Fruit fly (Drosophila melanogaster) whole organism, embryonic: Measurements from ENCODE around the gene CG6055.
A peak's percentile ranks its signal among the peaks of the same experiment; 100 is the strongest.

Source experiments
- Asciz ChIP-seq: fragments of 200-800 bp; sonication (Bioruptor generic); optimal IDR thresholded peaks from 2 replicates; lab custom pipeline; 2017; ENCODE audit warnings: missing biosample characterization, mild to moderate bottlenecking, missing genetic modification characterization, missing genetic modification reagents
- BEAF-32 ChIP-seq: fragments of 200-800 bp; sonication (Bioruptor generic); optimal IDR thresholded peaks from 3 replicates; lab custom pipeline; 2017; ENCODE audit warnings: missing biosample characterization, missing genetic modification characterization, mild to moderate bottlenecking, moderate library complexity, missing genetic modification reagents
- CG10147 ChIP-seq: fragments of 200-800 bp; sonication (Bioruptor generic); optimal IDR thresholded peaks from 2 replicates; lab custom pipeline; 2019; ENCODE audit warnings: missing biosample characterization, mild to moderate bottlenecking, missing genetic modification characterization, moderate library complexity
- CG12104 ChIP-seq: fragments of 200-800 bp; sonication (Bioruptor generic); optimal IDR thresholded peaks from 3 replicates; lab custom pipeline; 2016; ENCODE audit warnings: missing biosample characterization, missing genetic modification characterization
- CG1233 ChIP-seq: fragments of 200-800 bp; sonication (Bioruptor generic); optimal IDR thresholded peaks from 4 replicates; lab custom pipeline; 2018; ENCODE audit warnings: missing biosample characterization, mild to moderate bottlenecking, missing genetic modification characterization
- CG13424 ChIP-seq: fragments of 200-800 bp; sonication (Bioruptor generic); optimal IDR thresholded peaks from 2 replicates; lab custom pipeline; 2019; ENCODE audit warnings: missing biosample characterization, mild to moderate bottlenecking, missing genetic modification characterization, moderate library complexity
- CG15011 ChIP-seq: fragments of 200-800 bp; sonication (Bioruptor generic); optimal IDR thresholded peaks from 3 replicates; lab custom pipeline; 2018; ENCODE audit warnings: missing biosample characterization, mild to moderate bottlenecking, missing genetic modification characterization
- CG15514 ChIP-seq: fragments of 200-800 bp; sonication (Bioruptor generic); optimal IDR thresholded peaks from 3 replicates; lab custom pipeline; 2017; ENCODE audit warnings: missing biosample characterization, missing genetic modification characterization, mild to moderate bottlenecking, moderate library complexity, missing genetic modification reagents
- CG16779 ChIP-seq: fragments of 200-800 bp; sonication (Bioruptor generic); IDR thresholded peaks from 2 replicates; pipeline ENCODE4 v1.3.6; 2022; ENCODE audit warnings: missing biosample characterization, missing genetic modification characterization
- CG17568 ChIP-seq: fragments of 200-800 bp; sonication (Bioruptor generic); optimal IDR thresholded peaks from 2 replicates; lab custom pipeline; 2018; ENCODE audit warnings: missing biosample characterization, mild to moderate bottlenecking, missing genetic modification characterization, moderate library complexity
- CG2678 ChIP-seq: fragments of 200-800 bp; sonication (Bioruptor generic); optimal IDR thresholded peaks from 3 replicates; lab custom pipeline; 2019; ENCODE audit warnings: missing biosample characterization, mild to moderate bottlenecking, missing genetic modification characterization, moderate library complexity
- CG33557 ChIP-seq: fragments of 200-800 bp; sonication (Bioruptor generic); optimal IDR thresholded peaks from 2 replicates; lab custom pipeline; 2019; ENCODE audit warnings: missing biosample characterization, mild to moderate bottlenecking, missing genetic modification characterization, moderate library complexity
- CG4360 ChIP-seq: fragments of 200-800 bp; sonication (Bioruptor generic); IDR thresholded peaks from 2 replicates; pipeline ENCODE4 v1.3.6; 2022; ENCODE audit warnings: missing biosample characterization, missing genetic modification characterization
- CG6854 ChIP-seq: fragments of 200-800 bp; sonication (Bioruptor generic); optimal IDR thresholded peaks from 3 replicates; lab custom pipeline; 2017; ENCODE audit warnings: missing biosample characterization, mild to moderate bottlenecking, missing genetic modification characterization
- CG7839 ChIP-seq: fragments of 200-800 bp; sonication (Bioruptor generic); optimal IDR thresholded peaks from 3 replicates; lab custom pipeline; 2018; ENCODE audit warnings: missing biosample characterization, mild to moderate bottlenecking, missing genetic modification characterization, moderate library complexity
- CG9876 ChIP-seq: fragments of 200-800 bp; sonication (Bioruptor generic); optimal IDR thresholded peaks from 2 replicates; lab custom pipeline; 2016; ENCODE audit warnings: missing biosample characterization, missing genetic modification characterization
- CHES-1-like ChIP-seq: fragments of 200-800 bp; sonication (Bioruptor generic); optimal IDR thresholded peaks from 2 replicates; lab custom pipeline; 2016; ENCODE audit warnings: missing biosample characterization, missing genetic modification characterization
- CkIIα-i1 ChIP-seq: fragments of 200-800 bp; sonication (Bioruptor generic); IDR thresholded peaks from 2 replicates; pipeline ENCODE4 v1.3.6; 2022; ENCODE audit warnings: missing biosample characterization, missing genetic modification characterization
- D19A ChIP-seq: fragments of 200-800 bp; optimal IDR thresholded peaks from 3 replicates; lab custom pipeline; 2019; ENCODE audit warnings: missing biosample characterization, mild to moderate bottlenecking, missing genetic modification characterization, moderate library complexity
- E2f2 ChIP-seq: fragments of 200-800 bp; sonication (Bioruptor generic); IDR thresholded peaks from 2 replicates; pipeline ENCODE4 v1.3.6; 2022; ENCODE audit warnings: missing biosample characterization, missing genetic modification characterization
- Elba2 ChIP-seq: fragments of 200-800 bp; sonication (Bioruptor generic); optimal IDR thresholded peaks from 3 replicates; lab custom pipeline; 2016; ENCODE audit warnings: missing biosample characterization, missing genetic modification characterization
- Hr78 ChIP-seq, 2 experiments: fragments of 200-800 bp in 1 of 2; fragments of >200 bp in 1 of 2; sonication (Bioruptor generic) in 1 of 2; optimal IDR thresholded peaks; 2 replicates each; lab custom pipeline; 2017 to 2019; ENCODE audit warnings: missing biosample characterization in 2 of 2, missing genetic modification characterization in 2 of 2, mild to moderate bottlenecking in 1 of 2, moderate library complexity in 1 of 2
- Jarid2 ChIP-seq: fragments of 200-800 bp; sonication (Bioruptor generic); optimal IDR thresholded peaks from 3 replicates; lab custom pipeline; 2017; ENCODE audit warnings: mild to moderate bottlenecking, missing biosample characterization, missing genetic modification reagents, missing genetic modification characterization
- Kr ChIP-seq: fragments of 200-800 bp; sonication (Bioruptor generic); optimal IDR thresholded peaks from 2 replicates; lab custom pipeline; 2017; ENCODE audit warnings: missing biosample characterization, mild to moderate bottlenecking, missing genetic modification characterization
- Oli ChIP-seq: fragments of 200-800 bp; sonication (Bioruptor generic); optimal IDR thresholded peaks from 2 replicates; lab custom pipeline; 2018; ENCODE audit warnings: missing biosample characterization, mild to moderate bottlenecking, missing genetic modification characterization, moderate library complexity
- Optix ChIP-seq: fragments of 200-800 bp; sonication (Bioruptor generic); IDR thresholded peaks from 3 replicates; pipeline ENCODE4 v1.3.6; 2022; ENCODE audit warnings: missing biosample characterization, missing genetic modification characterization
- PHDP ChIP-seq: fragments of 200-800 bp; sonication (Bioruptor generic); optimal IDR thresholded peaks from 3 replicates; lab custom pipeline; 2018; ENCODE audit warnings: missing biosample characterization, mild to moderate bottlenecking, missing genetic modification characterization, moderate library complexity
- Ssrp ChIP-seq: fragments of 200-800 bp; sonication (Bioruptor generic); optimal IDR thresholded peaks from 2 replicates; lab custom pipeline; 2018; ENCODE audit warnings: missing biosample characterization, mild to moderate bottlenecking, missing genetic modification characterization, moderate library complexity
- Taf1 ChIP-seq: fragments of 200-800 bp; sonication (Bioruptor generic); IDR thresholded peaks from 2 replicates; pipeline ENCODE4 v1.3.6; 2022; ENCODE audit warnings: missing biosample characterization, missing genetic modification characterization
- Xrp1 ChIP-seq: fragments of 200-800 bp; sonication (Bioruptor generic); IDR thresholded peaks from 2 replicates; pipeline ENCODE4 v1.3.6; 2022; ENCODE audit warnings: missing biosample characterization, missing genetic modification characterization
- YL-1 ChIP-seq: fragments of 200-800 bp; sonication (Bioruptor generic); optimal IDR thresholded peaks from 3 replicates; lab custom pipeline; 2017; ENCODE audit warnings: missing biosample characterization, mild to moderate bottlenecking, missing genetic modification characterization
- ase ChIP-seq: fragments of 200-800 bp; sonication (Bioruptor generic); IDR thresholded peaks from 3 replicates; pipeline ENCODE4 v1.3.6; 2022; ENCODE audit warnings: missing biosample characterization, missing genetic modification characterization
- ash1 ChIP-seq: fragments of 200-800 bp; sonication (Bioruptor generic); optimal IDR thresholded peaks from 2 replicates; lab custom pipeline; 2018; ENCODE audit warnings: missing biosample characterization, mild to moderate bottlenecking, missing genetic modification characterization
- gce ChIP-seq: fragments of 200-800 bp; sonication (Bioruptor generic); IDR thresholded peaks from 3 replicates; pipeline ENCODE4 v1.3.6; 2022; ENCODE audit warnings: missing biosample characterization, missing genetic modification characterization
- gt ChIP-seq: fragments of 200-800 bp; sonication (Bioruptor generic); IDR thresholded peaks from 2 replicates; pipeline ENCODE4 v1.3.6; 2022; ENCODE audit warnings: missing biosample characterization, missing genetic modification characterization
- insv ChIP-seq, 2 experiments: fragments of 200-800 bp; sonication (Bioruptor generic); optimal IDR thresholded peaks; 3 replicates each; lab custom pipeline; 2016 to 2018; ENCODE audit warnings: missing biosample characterization in 2 of 2, missing genetic modification characterization in 2 of 2
- lbe ChIP-seq: fragments of 200-800 bp; sonication (Bioruptor generic); optimal IDR thresholded peaks from 2 replicates; lab custom pipeline; 2016; ENCODE audit warnings: missing biosample characterization, mild to moderate bottlenecking, missing genetic modification characterization
- lmd ChIP-seq: fragments of 200-800 bp; sonication (Bioruptor generic); IDR thresholded peaks from 2 replicates; pipeline ENCODE4 v1.3.6; 2022; ENCODE audit warnings: missing biosample characterization, missing genetic modification characterization
- lov ChIP-seq, 2 experiments: fragments of 200-800 bp in 1 of 2; fragments of >200 bp in 1 of 2; sonication (Bioruptor generic) in 1 of 2; IDR thresholded peaks in 1 of 2; optimal IDR thresholded peaks in 1 of 2; 2 replicates in 1 of 2; 3 replicates in 1 of 2; pipeline versions ENCODE4 v1.3.6 to Lab custom; 2017 to 2022; ENCODE audit warnings: missing biosample characterization in 1 of 2, missing genetic modification characterization in 1 of 2
- nerfin-1 ChIP-seq: fragments of 200-800 bp; sonication (Bioruptor generic); optimal IDR thresholded peaks from 3 replicates; lab custom pipeline; 2019; ENCODE audit warnings: missing biosample characterization, mild to moderate bottlenecking, missing genetic modification characterization, moderate library complexity
- org-1 ChIP-seq: fragments of 200-800 bp; sonication (Bioruptor generic); optimal IDR thresholded peaks from 2 replicates; lab custom pipeline; 2017; ENCODE audit warnings: missing biosample characterization, missing genetic modification characterization
- prd ChIP-seq, 3 experiments: fragments of >200 bp in 2 of 3; fragments of 200-800 bp in 1 of 3; sonication (Bioruptor generic) in 1 of 3; optimal IDR thresholded peaks in 2 of 3; IDR thresholded peaks in 1 of 3; 2 replicates in 2 of 3; 3 replicates in 1 of 3; pipeline versions ENCODE4 v1.3.6 to Lab custom; 2017 to 2022; ENCODE audit warnings: missing biosample characterization in 1 of 3, missing genetic modification characterization in 1 of 3
- rib ChIP-seq: fragments of 200-800 bp; sonication (Bioruptor generic); IDR thresholded peaks from 2 replicates; pipeline ENCODE4 v1.3.6; 2022; ENCODE audit warnings: missing biosample characterization, missing genetic modification characterization
- run ChIP-seq: fragments of 200-800 bp; sonication (Bioruptor generic); optimal IDR thresholded peaks from 3 replicates; lab custom pipeline; 2018; ENCODE audit warnings: missing biosample characterization, mild to moderate bottlenecking, missing genetic modification characterization
- sc ChIP-seq, 3 experiments: fragments of >200 bp in 2 of 3; fragments of 200-800 bp in 1 of 3; sonication (Bioruptor generic) in 1 of 3; optimal IDR thresholded peaks; 2 replicates in 2 of 3; 3 replicates in 1 of 3; lab custom pipeline; 2017; ENCODE audit warnings: mild to moderate bottlenecking in 1 of 3, missing biosample characterization in 1 of 3, missing genetic modification characterization in 1 of 3, missing genetic modification reagents in 1 of 3
- slbo ChIP-seq: fragments of 200-800 bp; sonication (Bioruptor generic); IDR thresholded peaks from 2 replicates; pipeline ENCODE4 v1.3.6; 2022; ENCODE audit warnings: missing biosample characterization, missing genetic modification characterization
- slou ChIP-seq: fragments of 200-800 bp; sonication (Bioruptor generic); optimal IDR thresholded peaks from 3 replicates; lab custom pipeline; 2016; ENCODE audit warnings: missing biosample characterization, missing genetic modification characterization
- stwl ChIP-seq: fragments of 200-800 bp; sonication (Bioruptor generic); optimal IDR thresholded peaks from 3 replicates; lab custom pipeline; 2018; ENCODE audit warnings: missing biosample characterization, mild to moderate bottlenecking, missing genetic modification characterization, moderate library complexity
- unpg ChIP-seq: fragments of 200-800 bp; sonication (Bioruptor generic); optimal IDR thresholded peaks from 3 replicates; lab custom pipeline; 2018; ENCODE audit warnings: missing biosample characterization, mild to moderate bottlenecking, missing genetic modification characterization, moderate library complexity

CG6055 gene

dm6 chr2L:7518896-7519295 is 52.6 kb downstream of the CG6055 start (continued):
- TF ChIP-seq prd (optimal IDR thresholded peaks at IDR 0.05; lab: Kevin White, UChicago) (no peak), prd (GFP tag; IDR thresholded peaks at IDR 0.05; lab: Robert Waterston, UW) (no peak), org-1 (peak; percentile 26), PHDP (tag; lab: Kevin White, UChicago) (peak; percentile 61), CG16779 (no peak), rib (GFP tag; lab: Robert Waterston, UW) (no peak), CG17568 (GFP tag; lab: Kevin White, UChicago) (peak; percentile 62), insv (GFP tag; optimal IDR thresholded peaks at IDR 0.05; lab: Kevin White, UChicago) (no peak), Optix (GFP tag; lab: Robert Waterston, UW) (no peak), Elba2 (GFP tag; lab: Kevin White, UChicago) (no peak), slou (GFP tag; lab: Kevin White, UChicago) (no peak), Jarid2 (no peak), Hr78 (GFP tag; optimal IDR thresholded peaks at IDR 0.05; lab: Kevin White, UChicago) (peak in 1 of 2 experiments; percentile 23), CG10147 (GFP tag; lab: Kevin White, UChicago) (no peak), gce (no peak), CG6854 (GFP tag; lab: Kevin White, UChicago) (peak; percentile 26), nerfin-1 (tag; lab: Kevin White, UChicago) (peak; percentile 33), CG4360 (GFP tag; lab: Robert Waterston, UW) (no peak), stwl (no peak), CHES-1-like (GFP tag; lab: Kevin White, UChicago) (no peak), Oli (tag; lab: Kevin White, UChicago) (peak; percentile 4), lov (optimal IDR thresholded peaks at IDR 0.05; lab: Kevin White, UChicago) (no peak), lov (GFP tag; IDR thresholded peaks at IDR 0.05; lab: Robert Waterston, UW) (peak; percentile 56; the same call in 1 of the 3 replicates), ash1 (GFP tag; lab: Kevin White, UChicago) (no peak), CG15514 (GFP tag; lab: Kevin White, UChicago) (peak; percentile 24), Asciz (GFP tag; lab: Kevin White, UChicago) (peak; percentile 69), Taf1 (GFP tag; lab: Robert Waterston, UW) (no peak), CG9876 (no peak), CG13424 (peak; percentile 41), D19A (tag; lab: Kevin White, UChicago) (no peak), run (tag; lab: Kevin White, UChicago) (peak; percentile 17), CkIIα-i1 (no peak), lbe (no peak), Kr (GFP tag; lab: Kevin White, UChicago) (peak; percentile 55), CG1233 (GFP tag; lab: Kevin White, UChicago) (peak; percentile 26), CG2678 (tag; lab: Kevin White, UChicago) (peak; percentile 59), slbo (GFP tag; lab: Robert Waterston, UW) (no peak), CG12104 (GFP tag; lab: Kevin White, UChicago) (peak; percentile 21), Xrp1 (GFP tag; lab: Robert Waterston, UW) (peak; percentile 38; the same call in 1 of the 2 replicates), E2f2 (GFP tag; lab: Robert Waterston, UW) (peak; percentile 30; the same call in 1 of the 2 replicates), lmd (GFP tag; lab: Robert Waterston, UW) (no peak), unpg (GFP tag; lab: Kevin White, UChicago) (peak; percentile 47), CG7839 (tag; lab: Kevin White, UChicago) (peak; percentile 24), Ssrp (tag; lab: Kevin White, UChicago) (peak; percentile 4), gt (GFP tag; lab: Robert Waterston, UW) (no peak), CG33557 (GFP tag; lab: Kevin White, UChicago) (peak; percentile 46), sc (optimal IDR thresholded peaks at IDR 0.05; lab: Kevin White, UChicago) (no peak), sc (GFP tag; optimal IDR thresholded peaks at IDR 0.05; lab: Kevin White, UChicago) (peak; percentile 53), ase (GFP tag; lab: Robert Waterston, UW) (no peak), YL-1 (GFP tag; lab: Kevin White, UChicago) (no peak), BEAF-32 (no peak), CG15011 (GFP tag; lab: Kevin White, UChicago) (peak; percentile 41)
